Fruit fly (Drosophila melanogaster): Measurements from ENCODE around the gene CG14153.

DNA sequence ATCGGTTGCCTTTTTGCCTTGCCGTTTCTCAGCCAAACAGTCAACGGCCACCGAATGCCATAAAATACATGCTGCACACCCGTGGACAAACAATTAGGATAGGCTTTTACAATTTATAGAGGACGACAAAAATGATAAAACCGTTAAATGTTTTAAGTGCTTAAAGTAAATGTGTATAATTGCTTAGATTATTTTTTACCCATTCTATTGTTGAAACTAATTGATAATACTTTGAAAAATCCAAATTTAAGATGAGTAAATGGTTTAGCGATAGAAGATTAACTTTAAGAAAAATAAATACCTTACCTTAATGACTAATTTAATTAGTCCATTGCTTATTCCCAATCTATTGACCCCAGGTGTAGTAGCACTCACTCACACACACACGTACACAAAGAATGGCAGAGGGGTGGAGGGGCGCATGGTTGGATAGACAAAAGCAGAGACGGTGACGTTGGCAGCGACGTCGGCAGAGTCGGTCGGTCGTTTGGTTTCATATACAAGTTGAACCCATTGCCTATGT is 35.3 kb downstream of the CG14153 start:
- TF ChIP-seq CTCF (optimal IDR thresholded peaks at IDR 0.05): no peak
- no peak for TF ChIP-seq CG8478 (optimal IDR thresholded peaks at IDR 0.05)

Data from S2 (cell line).